Worm (Caenorhabditis elegans) whole organism, midembryonic: Measurements from ENCODE around the gene cgh-1.

Experiments used
- T22C8.4 ChIP-seq: fragments of 200-800 bp; sonication (Bioruptor generic); IDR thresholded peaks from 2 replicates; pipeline ENCODE4 v1.3.6; 2022; ENCODE audit warnings: missing genetic modification characterization, missing compliant biosample characterization
- flt-1 ChIP-seq: fragments of 200-800 bp; sonication (Bioruptor generic); IDR thresholded peaks from 2 replicates; pipeline ENCODE4 v1.3.6; 2022; ENCODE audit warnings: missing genetic modification characterization, missing compliant biosample characterization
- klf-2 ChIP-seq: fragments of 200-800 bp; sonication (Bioruptor generic); conservative IDR thresholded peaks from 2 replicates; pipeline ENCODE4 v1.3.6; 2022; ENCODE audit warnings: missing genetic modification reagents, missing genetic modification characterization, missing compliant biosample characterization
- med-1 ChIP-seq: sonication (generic microtip); optimal IDR thresholded peaks from 2 replicates; lab custom pipeline; 2017; ENCODE audit warnings: missing genetic modification characterization, mild to moderate bottlenecking, missing compliant biosample characterization, antibody characterized with exemption, missing genetic modification reagents; ENCODE audit not compliant: insufficient read depth
- ref-1 ChIP-seq: fragments of 200-800 bp; sonication (Bioruptor generic); conservative IDR thresholded peaks from 2 replicates; pipeline ENCODE4 v1.3.6; 2022; ENCODE audit warnings: missing genetic modification reagents, missing genetic modification characterization, missing compliant biosample characterization
- tab-1 ChIP-seq: fragments of 200-800 bp; sonication (Bioruptor generic); IDR thresholded peaks from 2 replicates; pipeline ENCODE4 v1.3.6; 2022; ENCODE audit warnings: missing genetic modification characterization, missing compliant biosample characterization
- ztf-23 ChIP-seq: fragments of 200-800 bp; sonication (Bioruptor generic); IDR thresholded peaks from 2 replicates; pipeline ENCODE4 v1.3.6; 2022; ENCODE audit warnings: missing genetic modification reagents, missing genetic modification characterization, missing compliant biosample characterization
- ztf-29 ChIP-seq: fragments of 200-800 bp; sonication (Bioruptor generic); IDR thresholded peaks from 2 replicates; pipeline ENCODE4 v1.3.6; 2022; ENCODE audit warnings: missing genetic modification reagents, missing genetic modification characterization, missing compliant biosample characterization

DNA sequence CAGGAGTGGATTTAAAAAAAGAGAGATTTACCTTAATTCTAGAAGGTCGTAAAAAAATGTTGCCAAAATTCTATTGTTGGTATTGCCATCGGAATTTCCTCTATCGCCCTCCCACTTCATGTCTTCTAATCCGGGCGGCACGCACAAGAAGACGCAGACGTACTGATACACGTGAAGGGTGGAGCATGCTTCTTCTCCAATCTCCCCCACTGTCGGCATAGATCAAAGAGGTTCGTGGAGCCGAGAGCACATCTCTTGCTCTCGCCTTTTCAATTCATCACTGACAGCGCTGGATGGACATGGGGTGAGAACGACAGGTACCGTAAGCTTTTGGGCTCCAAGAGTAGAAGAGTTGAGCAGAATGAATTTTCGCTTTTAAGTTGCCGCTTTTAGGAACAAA lies 38.9 kb upstream of the cgh-1 start, which contains the start of gene lin-39:
- TF ChIP-seq klf-2 (GFP tag; lab: Robert Waterston, UW) (no peak), T22C8.4 (no peak), med-1 (GFP tag; lab: Kevin White, UChicago) (no peak), ztf-29 (GFP tag; lab: Robert Waterston, UW) (no peak), ref-1 (GFP tag; lab: Robert Waterston, UW) (no peak), tab-1 (GFP tag; lab: Robert Waterston, UW) (no peak), flt-1 (GFP tag; lab: Robert Waterston, UW) (no peak), ztf-23 (GFP tag; lab: Robert Waterston, UW) (no peak)
